Fruit fly (Drosophila melanogaster): ENCODE measurements around the gene ninaC.

DNA sequence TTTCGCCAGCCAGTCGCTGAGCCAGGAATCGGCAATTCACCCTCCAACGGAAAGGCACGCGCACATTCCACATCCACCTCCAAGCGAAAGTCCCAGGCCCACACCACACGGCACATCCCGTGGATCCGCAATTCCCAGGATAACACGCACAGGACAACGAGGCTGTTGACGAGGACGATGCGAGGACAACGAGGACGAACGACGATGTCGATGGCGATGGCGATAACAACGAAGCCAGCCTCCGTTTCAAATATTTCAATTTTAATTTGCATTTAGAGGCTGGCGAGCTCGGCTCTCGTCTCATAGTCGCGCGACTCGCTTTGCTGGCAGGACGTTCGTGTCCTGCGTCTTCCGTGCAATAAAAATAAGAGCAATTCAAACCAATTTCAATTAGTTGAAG, 14.4 kb upstream of the ninaC start, which contains the start of gene Wnt10:
- no peak for TF ChIP-seq CG34367 (tag; optimal IDR thresholded peaks at IDR 0.05)
- no peak for TF ChIP-seq gl (tag; optimal IDR thresholded peaks at IDR 0.05)
- TF ChIP-seq CG9948 (tag; optimal IDR thresholded peaks at IDR 0.05): no peak
- TF ChIP-seq Pif1B (GFP tag; optimal IDR thresholded peaks at IDR 0.05): no peak
- no peak for TF ChIP-seq CG17806 (tag; optimal IDR thresholded peaks at IDR 0.05)
